Worm (Caenorhabditis elegans): ENCODE data around the gene ire-1.

Gene ire-1

ce11 chrII:8124867-8125266, at the start of gene ire-1:
TSS of gene ire-1 (minus strand) at chrII:8124910.
- TF ChIP-seq dao-5 (tag; optimal IDR thresholded peaks at IDR 0.05), result no peak
- peak; percentile 70 for TF ChIP-seq W03F9.2 (tag; optimal IDR thresholded peaks at IDR 0.05)
- no peak for TF ChIP-seq him-1 (tag; optimal IDR thresholded peaks at IDR 0.05)

- TF ChIP-seq him-1 (tag; optimal IDR thresholded peaks at IDR 0.05), result no peak
- no peak for TF ChIP-seq dao-5 (tag; optimal IDR thresholded peaks at IDR 0.05)
- TF ChIP-seq W03F9.2 (tag; optimal IDR thresholded peaks at IDR 0.05), result no peak
These were observed 49.4 kb upstream of the ire-1 start for ce11 chrII:8174148-8174547.

- TF ChIP-seq W03F9.2 (tag; optimal IDR thresholded peaks at IDR 0.05) (no peak), him-1 (tag; optimal IDR thresholded peaks at IDR 0.05) (no peak), dao-5 (tag; optimal IDR thresholded peaks at IDR 0.05) (no peak)
These were observed 48.7 kb upstream of the ire-1 start, which contains the start of the genes decr-1.3 and T05C12.1 for ce11 chrII:8173449-8173848. TSS of gene decr-1.3 (minus strand) at chrII:8173549. TSS of gene T05C12.1 (plus strand) at chrII:8173680.

- TF ChIP-seq dao-5 (tag; optimal IDR thresholded peaks at IDR 0.05) (no peak), him-1 (tag; optimal IDR thresholded peaks at IDR 0.05) (no peak), W03F9.2 (tag; optimal IDR thresholded peaks at IDR 0.05) (no peak)
These were observed 45.7 kb upstream of the ire-1 start, which contains the start of gene T05C12.11 for ce11 chrII:8170374-8170773. TSS of gene T05C12.11 (minus strand) at chrII:8170474.

- no peak for TF ChIP-seq W03F9.2 (tag; optimal IDR thresholded peaks at IDR 0.05)
- TF ChIP-seq dao-5 (tag; optimal IDR thresholded peaks at IDR 0.05), result no peak
- TF ChIP-seq him-1 (tag; optimal IDR thresholded peaks at IDR 0.05), result no peak
These were observed 44.6 kb upstream of the ire-1 start, which contains the start of gene T05C12.15 for ce11 chrII:8169283-8169682. TSS of gene T05C12.15 (plus strand) at chrII:8169583.

- TF ChIP-seq him-1 (tag; optimal IDR thresholded peaks at IDR 0.05), result no peak
- no peak for TF ChIP-seq W03F9.2 (tag; optimal IDR thresholded peaks at IDR 0.05)
- TF ChIP-seq dao-5 (tag; optimal IDR thresholded peaks at IDR 0.05), result no peak
These were observed 37.5 kb upstream of the ire-1 start, which contains the start of the genes emb-27 and rrf-3 for ce11 chrII:8162120-8162648. TSS of gene emb-27 (minus strand) at chrII:8162170. TSS of gene rrf-3 (plus strand) at chrII:8162465.

ce11 chrII:8160916-8161315, 36.2 kb upstream of the ire-1 start:
- TF ChIP-seq W03F9.2 (tag; optimal IDR thresholded peaks at IDR 0.05), result no peak
- TF ChIP-seq dao-5 (tag; optimal IDR thresholded peaks at IDR 0.05), result no peak
- no peak for TF ChIP-seq him-1 (tag; optimal IDR thresholded peaks at IDR 0.05)

ce11 chrII:8157991-8158390, 33.3 kb upstream of the ire-1 start, which contains the start of gene pch-2:
TSS of gene pch-2 (plus strand) at chrII:8158349.
- TF ChIP-seq him-1 (tag; optimal IDR thresholded peaks at IDR 0.05) (no peak), dao-5 (tag; optimal IDR thresholded peaks at IDR 0.05) (no peak), W03F9.2 (tag; optimal IDR thresholded peaks at IDR 0.05) (no peak)

- no peak for TF ChIP-seq W03F9.2 (tag; optimal IDR thresholded peaks at IDR 0.05)
- TF ChIP-seq him-1 (tag; optimal IDR thresholded peaks at IDR 0.05), result no peak
- no peak for TF ChIP-seq dao-5 (tag; optimal IDR thresholded peaks at IDR 0.05)
These were observed 32.2 kb upstream of the ire-1 start, which contains the start of the genes tub-1 and tmem-138 for ce11 chrII:8156845-8157373. TSS of gene tub-1 (minus strand) at chrII:8156945. TSS of gene tmem-138 (plus strand) at chrII:8157323.

- TF ChIP-seq dao-5 (tag; optimal IDR thresholded peaks at IDR 0.05), result no peak
- TF ChIP-seq him-1 (tag; optimal IDR thresholded peaks at IDR 0.05), result no peak
- TF ChIP-seq W03F9.2 (tag; optimal IDR thresholded peaks at IDR 0.05), result no peak
These were observed 28.1 kb upstream of the ire-1 start for ce11 chrII:8152711-8153325.

- TF ChIP-seq him-1 (tag; optimal IDR thresholded peaks at IDR 0.05) (no peak), dao-5 (tag; optimal IDR thresholded peaks at IDR 0.05) (no peak), W03F9.2 (tag; optimal IDR thresholded peaks at IDR 0.05) (no peak)
These were observed 25.2 kb upstream of the ire-1 start, which contains the start of gene F10B5.3 for ce11 chrII:8149930-8150329. TSS of gene F10B5.3 (minus strand) at chrII:8150030.

- TF ChIP-seq him-1 (tag; optimal IDR thresholded peaks at IDR 0.05), result no peak
- TF ChIP-seq dao-5 (tag; optimal IDR thresholded peaks at IDR 0.05), result no peak
- TF ChIP-seq W03F9.2 (tag; optimal IDR thresholded peaks at IDR 0.05), result no peak
These were observed 19.8 kb upstream of the ire-1 start, which contains the start of gene F10B5.2 for ce11 chrII:8144543-8144942. TSS of gene F10B5.2 (plus strand) at chrII:8144762.

- TF ChIP-seq dao-5 (tag; optimal IDR thresholded peaks at IDR 0.05) (no peak), W03F9.2 (tag; optimal IDR thresholded peaks at IDR 0.05) (peak; percentile 76), him-1 (tag; optimal IDR thresholded peaks at IDR 0.05) (no peak)
These were observed 18.7 kb upstream of the ire-1 start, which contains the start of the genes ints-11 and rpl-10 for ce11 chrII:8143278-8143931. TSS of gene ints-11 (minus strand) at chrII:8143478. TSS of gene rpl-10 (plus strand) at chrII:8143881.

All from whole organism, L4/young adult.